Fruit fly (Drosophila melanogaster) whole organism, embryonic: ENCODE data around the gene Ac13E.

Experiments used
- ATbp ChIP-seq: fragments of 200-800 bp; sonication (Bioruptor generic); optimal IDR thresholded peaks from 2 replicates; lab custom pipeline; 2017; ENCODE audit warnings: missing biosample characterization, mild to moderate bottlenecking, missing genetic modification characterization, missing genetic modification reagents
- Abd-B ChIP-seq: fragments of 200-800 bp; sonication (Bioruptor generic); optimal IDR thresholded peaks from 2 replicates; lab custom pipeline; 2018; ENCODE audit warnings: missing biosample characterization, mild to moderate bottlenecking, missing genetic modification characterization, moderate library complexity
- Awh ChIP-seq: fragments of 200-800 bp; sonication (Bioruptor generic); IDR thresholded peaks from 2 replicates; pipeline ENCODE4, ENCODE4 v1.3.6; 2022; ENCODE audit warnings: missing biosample characterization, missing genetic modification characterization
- B-H1 ChIP-seq: fragments of 200-800 bp; sonication (Bioruptor generic); IDR thresholded peaks from 3 replicates; pipeline ENCODE4 v1.3.6; 2022; ENCODE audit warnings: missing biosample characterization, missing genetic modification characterization
- B-H2 ChIP-seq: fragments of 200-800 bp; sonication (Bioruptor generic); optimal IDR thresholded peaks from 2 replicates; lab custom pipeline; 2018; ENCODE audit warnings: missing biosample characterization, mild to moderate bottlenecking, missing genetic modification characterization
- CG10543 ChIP-seq: fragments of 200-800 bp; sonication (Bioruptor generic); optimal IDR thresholded peaks from 3 replicates; lab custom pipeline; 2017; ENCODE audit warnings: missing biosample characterization, mild to moderate bottlenecking, missing genetic modification characterization, moderate library complexity
- CG12155 ChIP-seq: fragments of 200-800 bp; sonication (Bioruptor generic); optimal IDR thresholded peaks from 3 replicates; lab custom pipeline; 2016; ENCODE audit warnings: missing biosample characterization, missing genetic modification characterization
- CG12299 ChIP-seq: fragments of 200-800 bp; sonication (Bioruptor generic); optimal IDR thresholded peaks from 2 replicates; lab custom pipeline; 2018; ENCODE audit warnings: missing biosample characterization, mild to moderate bottlenecking, missing genetic modification characterization
- CG14014 ChIP-seq: fragments of 200-800 bp; sonication (Bioruptor generic); IDR thresholded peaks from 2 replicates; pipeline ENCODE4 v1.3.6; 2022; ENCODE audit warnings: missing biosample characterization, missing genetic modification characterization
- CG15269 ChIP-seq: fragments of 200-800 bp; sonication (Bioruptor generic); optimal IDR thresholded peaks from 2 replicates; lab custom pipeline; 2018; ENCODE audit warnings: missing biosample characterization, mild to moderate bottlenecking, missing genetic modification characterization, moderate library complexity
- CG15479 ChIP-seq: fragments of 200-800 bp; sonication (Bioruptor generic); optimal IDR thresholded peaks from 3 replicates; lab custom pipeline; 2019; ENCODE audit warnings: missing biosample characterization, mild to moderate bottlenecking, missing genetic modification characterization, moderate library complexity
- CG16779 ChIP-seq: fragments of 200-800 bp; sonication (Bioruptor generic); IDR thresholded peaks from 2 replicates; pipeline ENCODE4 v1.3.6; 2022; ENCODE audit warnings: missing biosample characterization, missing genetic modification characterization
- CG17359 ChIP-seq: fragments of 200-800 bp; sonication (Bioruptor generic); optimal IDR thresholded peaks from 3 replicates; lab custom pipeline; 2018; ENCODE audit warnings: missing biosample characterization, mild to moderate bottlenecking, missing genetic modification characterization, moderate library complexity
- CG32767 ChIP-seq: fragments of 200-800 bp; sonication (Bioruptor generic); IDR thresholded peaks from 2 replicates; pipeline ENCODE4 v1.3.6; 2022; ENCODE audit warnings: missing biosample characterization, missing genetic modification characterization
- CG3847 ChIP-seq: fragments of 200-800 bp; sonication (Bioruptor generic); IDR thresholded peaks from 2 replicates; pipeline ENCODE4 v1.3.6; 2022; ENCODE audit warnings: missing biosample characterization, missing genetic modification characterization
- CG4404 ChIP-seq: fragments of 200-800 bp; sonication (Bioruptor generic); IDR thresholded peaks from 2 replicates; pipeline ENCODE4 v1.3.6; 2022; ENCODE audit warnings: missing biosample characterization, missing genetic modification characterization
- CG4730 ChIP-seq: fragments of 200-800 bp; sonication (Bioruptor generic); IDR thresholded peaks from 2 replicates; pipeline ENCODE4 v1.3.6; 2022; ENCODE audit warnings: missing biosample characterization, missing genetic modification characterization
- CG6175 ChIP-seq: fragments of 200-800 bp; sonication (Bioruptor generic); IDR thresholded peaks from 3 replicates; pipeline ENCODE4 v1.3.6; 2022; ENCODE audit warnings: missing biosample characterization, missing genetic modification characterization
- CG6254 ChIP-seq: fragments of 200-800 bp; sonication (Bioruptor generic); optimal IDR thresholded peaks from 3 replicates; lab custom pipeline; 2017; ENCODE audit warnings: mild to moderate bottlenecking, missing biosample characterization, missing genetic modification reagents, missing genetic modification characterization
- CG9876 ChIP-seq: fragments of 200-800 bp; sonication (Bioruptor generic); optimal IDR thresholded peaks from 2 replicates; lab custom pipeline; 2016; ENCODE audit warnings: missing biosample characterization, missing genetic modification characterization
- Doc3 ChIP-seq: fragments of 200-800 bp; sonication (Bioruptor generic); IDR thresholded peaks from 3 replicates; pipeline ENCODE4 v1.3.6; 2022; ENCODE audit warnings: missing biosample characterization, missing genetic modification characterization; ENCODE audit not compliant: partially characterized antibody
- Eip74EF ChIP-seq, 2 experiments: fragments of 200-800 bp in 1 of 2; fragments of >200 bp in 1 of 2; sonication (Bioruptor generic) in 1 of 2; optimal IDR thresholded peaks; 2 replicates each; lab custom pipeline; 2017 to 2019; ENCODE audit warnings: missing biosample characterization in 2 of 2, missing genetic modification characterization in 2 of 2, mild to moderate bottlenecking in 1 of 2, moderate library complexity in 1 of 2
- Hmx ChIP-seq: fragments of 200-800 bp; sonication (Bioruptor generic); optimal IDR thresholded peaks from 2 replicates; lab custom pipeline; 2016; ENCODE audit warnings: missing biosample characterization, missing genetic modification characterization
- Jarid2 ChIP-seq: fragments of 200-800 bp; sonication (Bioruptor generic); optimal IDR thresholded peaks from 3 replicates; lab custom pipeline; 2017; ENCODE audit warnings: mild to moderate bottlenecking, missing biosample characterization, missing genetic modification reagents, missing genetic modification characterization
- Med ChIP-seq: fragments of 200-800 bp; sonication (Bioruptor generic); peaks from one replicate; lab custom pipeline; 2016; ENCODE audit warnings: missing biosample characterization, missing genetic modification characterization, mild to moderate bottlenecking, inconsistent platforms, moderate library complexity
- Oli ChIP-seq: fragments of 200-800 bp; sonication (Bioruptor generic); optimal IDR thresholded peaks from 2 replicates; lab custom pipeline; 2018; ENCODE audit warnings: missing biosample characterization, mild to moderate bottlenecking, missing genetic modification characterization, moderate library complexity
- Taf1 ChIP-seq: fragments of 200-800 bp; sonication (Bioruptor generic); IDR thresholded peaks from 2 replicates; pipeline ENCODE4 v1.3.6; 2022; ENCODE audit warnings: missing biosample characterization, missing genetic modification characterization
- Xbp1 ChIP-seq: fragments of 200-800 bp; sonication (Bioruptor generic); optimal IDR thresholded peaks from 3 replicates; lab custom pipeline; 2016; ENCODE audit warnings: missing biosample characterization, mild to moderate bottlenecking, missing genetic modification characterization
- ac ChIP-seq: fragments of 200-800 bp; sonication (Bioruptor generic); optimal IDR thresholded peaks from 3 replicates; lab custom pipeline; 2017; ENCODE audit warnings: missing biosample characterization, mild to moderate bottlenecking, missing genetic modification characterization
- cg ChIP-seq: fragments of 200-800 bp; sonication (Bioruptor generic); optimal IDR thresholded peaks from 3 replicates; lab custom pipeline; 2019; ENCODE audit warnings: missing biosample characterization, mild to moderate bottlenecking, missing genetic modification characterization, moderate library complexity
- ci ChIP-seq: fragments of 200-800 bp; sonication (Bioruptor generic); IDR thresholded peaks from 3 replicates; pipeline ENCODE4 v1.3.6; 2022; ENCODE audit warnings: missing biosample characterization, missing genetic modification characterization
- crol ChIP-seq: fragments of 200-800 bp; sonication (Bioruptor generic); IDR thresholded peaks from 2 replicates; pipeline ENCODE4 v1.3.6; 2022; ENCODE audit warnings: missing biosample characterization, missing genetic modification characterization
- dysf ChIP-seq: fragments of 200-800 bp; sonication (Bioruptor generic); IDR thresholded peaks from 3 replicates; pipeline ENCODE4 v1.3.6; 2022; ENCODE audit warnings: missing biosample characterization, missing genetic modification characterization
- ems ChIP-seq: fragments of 200-800 bp; sonication (Bioruptor generic); optimal IDR thresholded peaks from 3 replicates; lab custom pipeline; 2016; ENCODE audit warnings: missing biosample characterization, missing genetic modification characterization
- hkb ChIP-seq, 2 experiments: fragments of 200-800 bp in 1 of 2; fragments of >200 bp in 1 of 2; sonication (Bioruptor generic) in 1 of 2; IDR thresholded peaks in 1 of 2; optimal IDR thresholded peaks in 1 of 2; 2 replicates each; pipeline versions ENCODE4 v1.3.6 to Lab custom; 2017 to 2022; ENCODE audit warnings: missing biosample characterization in 1 of 2, missing genetic modification characterization in 1 of 2
- jing ChIP-seq: fragments of 200-800 bp; sonication (Bioruptor generic); optimal IDR thresholded peaks from 2 replicates; lab custom pipeline; 2018; ENCODE audit warnings: missing biosample characterization, mild to moderate bottlenecking, missing genetic modification characterization
- lilli ChIP-seq: fragments of 200-800 bp; sonication (Bioruptor generic); optimal IDR thresholded peaks from 3 replicates; lab custom pipeline; 2016; ENCODE audit warnings: missing biosample characterization, missing genetic modification characterization
- lov ChIP-seq, 2 experiments: fragments of 200-800 bp in 1 of 2; fragments of >200 bp in 1 of 2; sonication (Bioruptor generic) in 1 of 2; IDR thresholded peaks in 1 of 2; optimal IDR thresholded peaks in 1 of 2; 2 replicates in 1 of 2; 3 replicates in 1 of 2; pipeline versions ENCODE4 v1.3.6 to Lab custom; 2017 to 2022; ENCODE audit warnings: missing biosample characterization in 1 of 2, missing genetic modification characterization in 1 of 2
- mam ChIP-seq: fragments of 200-800 bp; sonication (Bioruptor generic); optimal IDR thresholded peaks from 3 replicates; lab custom pipeline; 2016; ENCODE audit warnings: missing biosample characterization, missing genetic modification characterization
- prd ChIP-seq, 3 experiments: fragments of >200 bp in 2 of 3; fragments of 200-800 bp in 1 of 3; sonication (Bioruptor generic) in 1 of 3; optimal IDR thresholded peaks in 2 of 3; IDR thresholded peaks in 1 of 3; 2 replicates in 2 of 3; 3 replicates in 1 of 3; pipeline versions ENCODE4 v1.3.6 to Lab custom; 2017 to 2022; ENCODE audit warnings: missing biosample characterization in 1 of 3, missing genetic modification characterization in 1 of 3
- sens-2 ChIP-seq: fragments of 200-800 bp; sonication (Bioruptor generic); IDR thresholded peaks from 2 replicates; pipeline ENCODE4 v1.3.6; 2022; ENCODE audit warnings: missing biosample characterization, missing genetic modification characterization
- shn ChIP-seq: fragments of 200-800 bp; sonication (Bioruptor generic); optimal IDR thresholded peaks from 3 replicates; lab custom pipeline; 2016; ENCODE audit warnings: missing biosample characterization, missing genetic modification characterization
- slbo ChIP-seq: fragments of 200-800 bp; sonication (Bioruptor generic); IDR thresholded peaks from 2 replicates; pipeline ENCODE4 v1.3.6; 2022; ENCODE audit warnings: missing biosample characterization, missing genetic modification characterization
- sna ChIP-seq: fragments of 200-800 bp; sonication (Bioruptor generic); IDR thresholded peaks from 2 replicates; pipeline ENCODE4 v1.3.6; 2022; ENCODE audit warnings: missing biosample characterization, missing genetic modification characterization; ENCODE audit not compliant: partially characterized antibody
- tgo ChIP-seq: fragments of 200-800 bp; sonication (Bioruptor generic); IDR thresholded peaks from 3 replicates; pipeline ENCODE4 v1.3.6; 2022; ENCODE audit warnings: missing biosample characterization, missing genetic modification characterization
- tin ChIP-seq: fragments of 200-800 bp; sonication (Bioruptor generic); optimal IDR thresholded peaks from 3 replicates; lab custom pipeline; 2016; ENCODE audit warnings: missing biosample characterization, missing genetic modification characterization
- ttk ChIP-seq: fragments of 200-800 bp; sonication (Bioruptor generic); IDR thresholded peaks from 2 replicates; pipeline ENCODE4 v2.1.2; 2022; ENCODE audit warnings: missing biosample characterization, missing genetic modification characterization
- zen ChIP-seq: fragments of 200-800 bp; sonication (Bioruptor generic); optimal IDR thresholded peaks from 3 replicates; lab custom pipeline; 2018; ENCODE audit warnings: missing biosample characterization, mild to moderate bottlenecking, missing genetic modification characterization, moderate library complexity

Gene Ac13E

DNA sequence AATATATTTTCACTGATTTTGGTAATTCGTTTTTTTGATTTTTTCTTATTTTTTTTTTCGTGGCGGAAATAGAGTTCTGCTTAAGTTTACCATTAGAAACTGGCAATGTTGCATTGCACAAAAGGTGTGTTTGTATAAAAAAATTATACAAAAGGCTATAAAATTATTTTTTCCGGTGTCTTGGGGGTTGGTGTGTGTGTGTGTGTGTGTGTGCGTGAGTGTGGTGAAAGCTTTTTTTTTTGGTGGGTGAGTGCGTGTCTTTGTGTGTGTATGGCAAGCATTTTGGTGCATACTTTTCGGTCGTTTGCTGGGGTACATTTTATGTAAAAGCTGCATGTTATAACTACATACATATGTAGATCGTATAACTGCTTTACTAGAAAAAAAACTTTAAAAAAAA, 42.7 kb downstream of the Ac13E start (continued):
- peak; percentile 40 for TF ChIP-seq CG17359 (tag; lab: Kevin White, UChicago)
- no peak for TF ChIP-seq CG16779 (GFP tag; lab: Robert Waterston, UW)
- TF ChIP-seq tgo (GFP tag; lab: Robert Waterston, UW), result 0 out of 3 replicates have a peak, but pooled peaks have one; percentile 16
- TF ChIP-seq Xbp1 (GFP tag; lab: Kevin White, UChicago), result peak; percentile 30
- peak; percentile 28; the same call in 1 of the 2 replicates for TF ChIP-seq slbo (GFP tag; lab: Robert Waterston, UW)
- no peak for TF ChIP-seq prd (optimal IDR thresholded peaks at IDR 0.05; lab: Kevin White, UChicago)
- TF ChIP-seq prd (GFP tag; IDR thresholded peaks at IDR 0.05; lab: Robert Waterston, UW), result peak; percentile 38; the same call in 1 of the 3 replicates
- peak; percentile 53 for TF ChIP-seq lilli (GFP tag; lab: Kevin White, UChicago)
- peak; percentile 18 for TF ChIP-seq mam
- TF ChIP-seq CG12155 (GFP tag; lab: Kevin White, UChicago), result peak; percentile 10
- peak; percentile 1 for TF ChIP-seq ems (GFP tag; lab: Kevin White, UChicago)
- TF ChIP-seq Eip74EF (GFP tag; optimal IDR thresholded peaks at IDR 0.05; lab: Kevin White, UChicago), result no peak
- TF ChIP-seq dysf (GFP tag; lab: Robert Waterston, UW), result 0 out of 3 replicates have a peak, but pooled peaks have one; percentile 16
- TF ChIP-seq Hmx (GFP tag; lab: Kevin White, UChicago), result no peak
- TF ChIP-seq hkb (optimal IDR thresholded peaks at IDR 0.05; lab: Kevin White, UChicago), result no peak
- peak; percentile 22; the same call in 1 of the 2 replicates for TF ChIP-seq hkb (GFP tag; IDR thresholded peaks at IDR 0.05; lab: Robert Waterston, UW)
- TF ChIP-seq ci (GFP tag; lab: Robert Waterston, UW), result peak; percentile 45; the same call in 1 of the 3 replicates
- TF ChIP-seq tin (GFP tag; lab: Kevin White, UChicago), result peak; percentile 14
- TF ChIP-seq CG14014, result no peak
- peak; percentile 57 for TF ChIP-seq cg (GFP tag; lab: Kevin White, UChicago)
- 0 out of 2 replicates have a peak, but pooled peaks have one; percentile 14 for TF ChIP-seq CG32767 (GFP tag; lab: Robert Waterston, UW)
- no peak for TF ChIP-seq Oli (tag; lab: Kevin White, UChicago)
- TF ChIP-seq ttk (GFP tag; lab: Robert Waterston, UW), result 0 out of 2 replicates have a peak, but pooled peaks have one; percentile 12

DNA sequence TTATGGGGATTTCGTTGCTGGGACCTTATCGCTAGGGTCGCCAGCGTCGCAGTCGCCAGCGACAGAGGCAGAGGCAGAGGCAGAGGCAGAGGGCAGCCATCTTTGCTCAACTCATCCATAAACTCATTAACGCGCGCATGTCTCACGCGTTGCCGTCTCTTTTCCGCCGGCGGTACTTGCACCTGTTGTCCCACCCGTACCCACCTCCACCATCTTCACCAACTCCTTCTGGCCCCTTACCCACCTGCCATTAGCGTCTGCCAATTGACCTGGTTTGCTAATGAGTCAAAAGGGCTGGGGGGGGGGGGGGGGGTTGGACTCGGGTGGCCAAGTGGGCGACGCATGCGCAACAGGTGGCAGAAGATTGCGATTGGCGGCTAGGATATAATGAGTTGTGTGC, 51.2 kb downstream of the Ac13E start:
- TF ChIP-seq sna (GFP tag; lab: Robert Waterston, UW), result no peak
- no peak for TF ChIP-seq CG6175 (GFP tag; lab: Robert Waterston, UW)
- no peak for TF ChIP-seq Abd-B (GFP tag; lab: Kevin White, UChicago)
- TF ChIP-seq sens-2 (GFP tag; lab: Robert Waterston, UW), result no peak
- no peak for TF ChIP-seq CG15269
- no peak for TF ChIP-seq CG32767 (GFP tag; lab: Robert Waterston, UW)
- TF ChIP-seq CG10543, result peak; percentile 26
- 0 out of 2 replicates have a peak, but pooled peaks have one; percentile 23 for TF ChIP-seq Awh (GFP tag; lab: Robert Waterston, UW)
- no peak for TF ChIP-seq Taf1
- TF ChIP-seq ci (GFP tag; lab: Robert Waterston, UW), result 0 out of 3 replicates have a peak, but pooled peaks have one; percentile 2
- no peak for TF ChIP-seq shn (GFP tag; lab: Kevin White, UChicago)
- TF ChIP-seq ac (GFP tag; lab: Kevin White, UChicago), result no peak
- TF ChIP-seq Med (GFP tag; lab: Kevin White, UChicago), result peak; percentile 39
- TF ChIP-seq Jarid2 (GFP tag; lab: Kevin White, UChicago), result no peak
- no peak for TF ChIP-seq CG6254 (GFP tag; lab: Kevin White, UChicago)
- TF ChIP-seq CG3847, result 0 out of 2 replicates have a peak, but pooled peaks have one; percentile 12
- TF ChIP-seq jing (GFP tag; lab: Kevin White, UChicago), result no peak
- no peak for TF ChIP-seq CG4730 (GFP tag; lab: Robert Waterston, UW)
- TF ChIP-seq crol (GFP tag; lab: Robert Waterston, UW), result peak; percentile 76
- no peak for TF ChIP-seq CG4404
- TF ChIP-seq CG12299 (tag; lab: Kevin White, UChicago), result no peak
- peak; percentile 8 for TF ChIP-seq zen (tag; lab: Kevin White, UChicago)
- no peak for TF ChIP-seq B-H1 (GFP tag; lab: Robert Waterston, UW)
- no peak for TF ChIP-seq ATbp (GFP tag; lab: Kevin White, UChicago)
- no peak for TF ChIP-seq CG9876 (GFP tag; lab: Kevin White, UChicago)
- TF ChIP-seq B-H2 (GFP tag; lab: Kevin White, UChicago), result no peak
- no peak for TF ChIP-seq CG15479 (GFP tag; lab: Kevin White, UChicago)
- TF ChIP-seq lov (optimal IDR thresholded peaks at IDR 0.05; lab: Kevin White, UChicago), result no peak
- TF ChIP-seq lov (GFP tag; IDR thresholded peaks at IDR 0.05; lab: Robert Waterston, UW), result no peak
- no peak for TF ChIP-seq Doc3 (GFP tag; lab: Robert Waterston, UW)
